Worm (Caenorhabditis elegans) whole organism, mixed stage, embryonic: ENCODE results near the gene mam-1.

ENCODE experiments used
- M03D4.4 ChIP-seq: sonication (generic microtip); optimal IDR thresholded peaks from 2 replicates; lab custom pipeline; 2017; ENCODE audit warnings: mild to moderate bottlenecking, missing genetic modification characterization, missing compliant biosample characterization
- bed-3 ChIP-seq: fragments of 200-800 bp; sonication (Bioruptor generic); optimal IDR thresholded peaks from 3 replicates; lab custom pipeline; 2018; ENCODE audit warnings: mild to moderate bottlenecking, missing genetic modification characterization, moderate library complexity, missing compliant biosample characterization
- blmp-1 ChIP-seq: fragments of 150-350 bp; optimal IDR thresholded peaks from 2 replicates; lab custom pipeline; 2014; ENCODE audit warnings: missing biosample characterization, missing genetic modification characterization
- ceh-39 ChIP-seq: fragments of 150-350 bp; optimal IDR thresholded peaks from 2 replicates; lab custom pipeline; 2014; ENCODE audit warnings: missing biosample characterization, missing genetic modification characterization
- ceh-43 ChIP-seq: fragments of 200-800 bp; sonication (Bioruptor generic); optimal IDR thresholded peaks from 2 replicates; lab custom pipeline; 2018; ENCODE audit warnings: mild to moderate bottlenecking, missing genetic modification characterization, moderate library complexity, missing compliant biosample characterization
- ces-1 ChIP-seq: fragments of 150-350 bp; optimal IDR thresholded peaks from 2 replicates; lab custom pipeline; 2014; ENCODE audit warnings: missing biosample characterization, missing genetic modification reagents, missing genetic modification characterization
- drap-1 ChIP-seq: fragments of 200-800 bp; sonication (Bioruptor generic); optimal IDR thresholded peaks from 3 replicates; lab custom pipeline; 2018; ENCODE audit warnings: mild to moderate bottlenecking, missing genetic modification characterization, missing compliant biosample characterization
- elt-1 ChIP-seq: sonication (generic microtip); optimal IDR thresholded peaks from 2 replicates; lab custom pipeline; 2017; ENCODE audit warnings: missing genetic modification characterization, mild to moderate bottlenecking, missing compliant biosample characterization, antibody characterized with exemption, moderate library complexity, borderline replicate concordance; ENCODE audit not compliant: insufficient read depth
- elt-3 ChIP-seq: fragments of 150-350 bp; optimal IDR thresholded peaks from 2 replicates; lab custom pipeline; 2014; ENCODE audit warnings: missing biosample characterization, missing genetic modification characterization
- flh-1 ChIP-seq: fragments of 200-800 bp; sonication (Bioruptor generic); optimal IDR thresholded peaks from 2 replicates; lab custom pipeline; 2018; ENCODE audit warnings: mild to moderate bottlenecking, missing genetic modification characterization, moderate library complexity, missing compliant biosample characterization
- ham-2 ChIP-seq: fragments of 200-800 bp; sonication (Bioruptor generic); optimal IDR thresholded peaks from 2 replicates; lab custom pipeline; 2018; ENCODE audit warnings: mild to moderate bottlenecking, missing genetic modification characterization, missing compliant biosample characterization
- hlh-1 ChIP-seq: fragments of 150-350 bp; optimal IDR thresholded peaks from 2 replicates; lab custom pipeline; 2014; ENCODE audit warnings: missing biosample characterization, missing genetic modification reagents, missing genetic modification characterization
- lin-13 ChIP-seq: fragments of 150-350 bp; optimal IDR thresholded peaks from 2 replicates; lab custom pipeline; 2014; ENCODE audit warnings: missing biosample characterization, missing genetic modification characterization
- lin-32 ChIP-seq: fragments of 200-800 bp; sonication (Bioruptor generic); optimal IDR thresholded peaks from 2 replicates; lab custom pipeline; 2018; ENCODE audit warnings: mild to moderate bottlenecking, missing genetic modification characterization, missing compliant biosample characterization
- lsy-2 ChIP-seq: fragments of 150-350 bp; optimal IDR thresholded peaks from 2 replicates; lab custom pipeline; 2014; ENCODE audit warnings: missing biosample characterization, missing genetic modification characterization
- mab-5 ChIP-seq: fragments of 150-350 bp; optimal IDR thresholded peaks from 2 replicates; lab custom pipeline; 2014; ENCODE audit warnings: missing biosample characterization, missing genetic modification characterization
- mls-2 ChIP-seq: sonication (generic microtip); optimal IDR thresholded peaks from 2 replicates; lab custom pipeline; 2016; ENCODE audit warnings: mild to moderate bottlenecking, missing genetic modification characterization, moderate library complexity, missing compliant biosample characterization
- nhr-12 ChIP-seq: fragments of 150-350 bp; optimal IDR thresholded peaks from 2 replicates; lab custom pipeline; 2014; ENCODE audit warnings: missing biosample characterization, missing genetic modification characterization
- nhr-2 ChIP-seq: fragments of 150-350 bp; optimal IDR thresholded peaks from 2 replicates; lab custom pipeline; 2014; ENCODE audit warnings: missing biosample characterization, missing genetic modification characterization
- nhr-237 ChIP-seq: fragments of 150-350 bp; optimal IDR thresholded peaks from 2 replicates; lab custom pipeline; 2014; ENCODE audit warnings: missing biosample characterization, missing genetic modification characterization
- nhr-28 ChIP-seq: fragments of 150-350 bp; optimal IDR thresholded peaks from 2 replicates; lab custom pipeline; 2014; ENCODE audit warnings: missing biosample characterization, missing genetic modification characterization
- pha-4 ChIP-seq: fragments of 150-350 bp; optimal IDR thresholded peaks from 2 replicates; lab custom pipeline; 2018; ENCODE audit warnings: missing biosample characterization, missing genetic modification reagents, missing genetic modification characterization
- sem-2 ChIP-seq: fragments of 200-800 bp; sonication (Bioruptor generic); optimal IDR thresholded peaks from 2 replicates; lab custom pipeline; 2018; ENCODE audit warnings: mild to moderate bottlenecking, missing genetic modification characterization, missing compliant biosample characterization
- snpc-4 ChIP-seq: fragments of 150-350 bp; optimal IDR thresholded peaks from 2 replicates; lab custom pipeline; 2014; ENCODE audit warnings: missing biosample characterization, missing genetic modification characterization
- sptf-1 ChIP-seq: sonication (generic microtip); optimal IDR thresholded peaks from 2 replicates; lab custom pipeline; 2017; ENCODE audit warnings: mild to moderate bottlenecking, missing genetic modification characterization, moderate library complexity, missing compliant biosample characterization
- tbx-8 ChIP-seq: fragments of 200-800 bp; sonication (Bioruptor generic); optimal IDR thresholded peaks from 2 replicates; lab custom pipeline; 2018; ENCODE audit warnings: mild to moderate bottlenecking, missing genetic modification characterization, moderate library complexity, missing compliant biosample characterization
- unc-120 ChIP-seq: sonication (generic microtip); optimal IDR thresholded peaks from 2 replicates; lab custom pipeline; 2017; ENCODE audit warnings: missing genetic modification characterization, missing compliant biosample characterization; ENCODE audit not compliant: poor library complexity, severe bottlenecking
- unc-39 ChIP-seq: fragments of 150-350 bp; optimal IDR thresholded peaks from 2 replicates; lab custom pipeline; 2014; ENCODE audit warnings: missing biosample characterization, missing genetic modification characterization
- unc-62 ChIP-seq: fragments of 150-350 bp; optimal IDR thresholded peaks from 2 replicates; lab custom pipeline; 2014; ENCODE audit warnings: missing biosample characterization, missing genetic modification reagents, missing genetic modification characterization
- zip-8 ChIP-seq: fragments of 150-350 bp; optimal IDR thresholded peaks from 2 replicates; lab custom pipeline; 2014; ENCODE audit warnings: missing biosample characterization, missing genetic modification characterization
- ztf-11 ChIP-seq: fragments of 150-350 bp; optimal IDR thresholded peaks from 2 replicates; lab custom pipeline; 2014; ENCODE audit warnings: missing biosample characterization, missing genetic modification characterization

mam-1 gene

ce11 chrX:912564-912963, 24.4 kb upstream of the mam-1 start:
- no peak for TF ChIP-seq sem-2 (GFP tag; lab: Kevin White, UChicago)
- TF ChIP-seq lin-32 (GFP tag; lab: Kevin White, UChicago): no peak
- TF ChIP-seq drap-1 (GFP tag; lab: Kevin White, UChicago): no peak
- TF ChIP-seq nhr-2 (tag; lab: Kevin White, UChicago): no peak
- TF ChIP-seq bed-3: no peak
- no peak for TF ChIP-seq tbx-8
- no peak for TF ChIP-seq hlh-1
- TF ChIP-seq nhr-28: no peak
- TF ChIP-seq elt-1: no peak
- TF ChIP-seq snpc-4: no peak
- TF ChIP-seq sptf-1: no peak
- TF ChIP-seq unc-39 (tag; lab: Kevin White, UChicago): no peak
- TF ChIP-seq lsy-2: no peak
- TF ChIP-seq unc-62 (GFP tag; lab: Kevin White, UChicago): no peak

ce11 chrX:910337-910736, 22.1 kb upstream of the mam-1 start:
- TF ChIP-seq M03D4.4 (tag; lab: Kevin White, UChicago): no peak
- no peak for TF ChIP-seq mab-5 (tag; lab: Kevin White, UChicago)
- no peak for TF ChIP-seq zip-8
- TF ChIP-seq ham-2 (GFP tag; lab: Kevin White, UChicago): no peak
- no peak for TF ChIP-seq elt-3 (tag; lab: Kevin White, UChicago)
- no peak for TF ChIP-seq bed-3
- no peak for TF ChIP-seq nhr-28
- no peak for TF ChIP-seq ztf-11 (tag; lab: Kevin White, UChicago)
- no peak for TF ChIP-seq drap-1 (GFP tag; lab: Kevin White, UChicago)
- no peak for TF ChIP-seq lin-13 (tag; lab: Kevin White, UChicago)
- TF ChIP-seq flh-1 (GFP tag; lab: Kevin White, UChicago): no peak
- TF ChIP-seq unc-62 (GFP tag; lab: Kevin White, UChicago): no peak
- TF ChIP-seq sem-2 (GFP tag; lab: Kevin White, UChicago): no peak
- TF ChIP-seq hlh-1: no peak
- no peak for TF ChIP-seq unc-120
- no peak for TF ChIP-seq tbx-8
- TF ChIP-seq ceh-39 (tag; lab: Kevin White, UChicago): no peak
- no peak for TF ChIP-seq snpc-4
- no peak for TF ChIP-seq sptf-1
- no peak for TF ChIP-seq nhr-12 (tag; lab: Kevin White, UChicago)

DNA sequence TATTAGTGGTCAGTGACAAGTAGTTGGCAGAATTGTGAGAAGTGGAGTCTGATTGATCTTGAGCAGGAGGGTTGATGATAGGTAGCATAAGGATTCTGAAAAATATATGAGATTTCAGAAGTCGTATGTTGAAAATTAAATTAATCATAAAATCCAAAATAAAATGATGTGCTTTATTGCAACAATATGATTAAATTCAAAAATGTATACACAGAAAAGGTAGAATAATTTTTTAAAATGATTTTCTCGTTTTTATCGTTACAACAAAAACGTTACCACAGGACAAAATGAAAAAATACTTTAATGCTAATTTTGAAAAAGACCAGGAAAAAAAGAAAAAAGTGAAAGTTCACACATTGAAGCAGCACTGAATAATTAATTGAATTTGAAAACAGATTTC, 14.3 kb upstream of the mam-1 start, which contains the start of gene ZC13.10:
Gene ZC13.10 (minus strand): TSS at position 101 of the 400 bp plus-strand sequence.
- TF ChIP-seq zip-8 (no peak), sptf-1 (no peak), unc-39 (tag; lab: Kevin White, UChicago) (no peak), ceh-43 (GFP tag; lab: Kevin White, UChicago) (no peak), nhr-237 (tag; lab: Kevin White, UChicago) (no peak), hlh-1 (no peak)
- TF ChIP-seq, all 35 proteins: peak for 0

- TF ChIP-seq ceh-39 (tag; lab: Kevin White, UChicago): no peak
- TF ChIP-seq ham-2 (GFP tag; lab: Kevin White, UChicago): no peak
- TF ChIP-seq sem-2 (GFP tag; lab: Kevin White, UChicago): no peak
These were observed 9.8 kb upstream of the mam-1 start, which contains the start of gene mab-7 for ce11 chrX:897948-898347. TSS of gene mab-7 (minus strand) at chrX:898048.

DNA sequence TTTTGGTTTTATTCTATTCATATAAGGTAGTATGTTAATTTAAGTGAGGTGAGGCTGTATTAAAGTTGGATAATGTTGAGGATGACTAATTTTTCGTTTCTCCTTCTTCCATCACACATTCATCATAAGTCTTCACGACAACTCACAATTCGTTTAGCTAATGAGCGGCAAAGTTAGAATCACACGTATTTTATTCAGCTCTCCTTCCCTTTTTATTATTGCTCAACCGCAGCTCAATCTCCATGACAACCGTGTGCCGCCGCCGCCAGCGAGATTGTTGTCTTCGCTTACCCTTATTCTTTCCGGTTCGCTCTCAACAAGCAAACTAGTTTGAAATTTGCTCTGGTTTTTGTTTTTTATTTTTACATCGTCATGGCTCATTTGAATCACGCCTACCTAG, 7.8 kb downstream of the mam-1 start, which contains the start of gene ZC13.2:
Gene ZC13.2 (plus strand): TSS at position 301 of the 400 bp plus-strand sequence.
- TF ChIP-seq ces-1 (GFP tag; lab: Kevin White, UChicago) (no peak), nhr-2 (tag; lab: Kevin White, UChicago) (no peak), lsy-2 (no peak), ceh-43 (GFP tag; lab: Kevin White, UChicago) (no peak), drap-1 (GFP tag; lab: Kevin White, UChicago) (no peak), unc-39 (tag; lab: Kevin White, UChicago) (no peak), blmp-1 (tag; lab: Kevin White, UChicago) (no peak), nhr-12 (tag; lab: Kevin White, UChicago) (no peak), snpc-4 (no peak), zip-8 (no peak), pha-4 (tag; lab: Kevin White, UChicago) (no peak), nhr-237 (tag; lab: Kevin White, UChicago) (no peak), mls-2 (tag; lab: Kevin White, UChicago) (no peak), elt-3 (tag; lab: Kevin White, UChicago) (no peak), sem-2 (GFP tag; lab: Kevin White, UChicago) (no peak), hlh-1 (no peak), tbx-8 (no peak), bed-3 (no peak), elt-1 (no peak)
